Fruit fly (Drosophila melanogaster): ENCODE measurements around the gene Herp.

The Herp gene

DNA sequence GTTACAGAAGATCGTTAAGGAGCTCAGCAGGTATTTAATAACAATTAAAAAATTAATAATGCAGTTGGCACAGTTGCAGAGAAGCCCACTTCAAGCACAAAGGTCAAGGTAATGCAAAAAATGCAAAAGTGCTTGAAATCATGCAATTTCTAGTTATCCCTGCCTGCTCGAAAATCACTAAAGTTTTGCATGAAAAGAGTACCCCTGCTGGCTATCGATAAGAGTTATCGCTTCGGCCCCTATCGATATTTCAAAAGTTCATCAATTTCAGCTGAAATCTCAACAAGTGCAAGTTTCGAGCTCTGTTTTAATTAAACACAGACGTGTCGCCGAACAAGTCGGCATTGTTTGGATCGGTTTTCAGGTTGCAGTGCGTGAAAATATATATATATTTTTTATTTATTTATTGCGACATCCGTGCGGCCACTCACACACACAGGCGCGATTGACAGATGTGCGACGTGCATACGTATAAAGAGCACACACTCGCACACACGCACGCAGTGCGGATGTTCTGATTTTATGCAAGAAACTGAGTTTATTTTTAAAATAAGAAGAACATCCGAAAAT is 21.5 kb upstream of the Herp start (continued):
- TF ChIP-seq NfI (GFP tag; optimal IDR thresholded peaks at IDR 0.05) (peak; percentile 61), Dp (GFP tag; optimal IDR thresholded peaks at IDR 0.05) (peak; percentile 17), CG15269 (tag; optimal IDR thresholded peaks at IDR 0.05) (peak; percentile 62), croc (GFP tag; conservative IDR thresholded peaks at IDR 0.05) (no peak), bbx (GFP tag; IDR thresholded peaks at IDR 0.05; ENCODE audit: partially characterized antibody) (peak; percentile 85), Med (GFP tag) (peak; percentile 95), wek (GFP tag; optimal IDR thresholded peaks at IDR 0.05) (peak; percentile 98), CG6175 (GFP tag; IDR thresholded peaks at IDR 0.05) (no peak), dpn (GFP tag; optimal IDR thresholded peaks at IDR 0.05) (peak; percentile 62 to 64), CG33213 (GFP tag; optimal IDR thresholded peaks at IDR 0.05) (peak; percentile 38), bigmax (GFP tag; optimal IDR thresholded peaks at IDR 0.05) (peak; percentile 9), CG15696 (tag; optimal IDR thresholded peaks at IDR 0.05) (peak; percentile 40), gcm (GFP tag; optimal IDR thresholded peaks at IDR 0.05) (no peak), stc (GFP tag; IDR thresholded peaks at IDR 0.05) (peak; percentile 48; the same call in 1 of the 2 replicates), CG4854 (GFP tag; optimal IDR thresholded peaks at IDR 0.05) (peak; percentile 28), cas (GFP tag; IDR thresholded peaks at IDR 0.05) (no peak), E2f1 (GFP tag; IDR thresholded peaks at IDR 0.05) (peak; percentile 18; the same call in 1 of the 2 replicates), pita (GFP tag; optimal IDR thresholded peaks at IDR 0.05) (no peak), hth (optimal IDR thresholded peaks at IDR 0.05) (no peak), CG8290 (GFP tag; optimal IDR thresholded peaks at IDR 0.05) (peak; percentile 8), CG8290 (tag; optimal IDR thresholded peaks at IDR 0.05) (no peak), az2 (GFP tag; optimal IDR thresholded peaks at IDR 0.05) (peak; percentile 32), gsb (GFP tag; IDR thresholded peaks at IDR 0.05) (no peak), CG6272 (GFP tag; IDR thresholded peaks at IDR 0.05) (peak; percentile 14; the same call in 1 of the 2 replicates), CG7372 (GFP tag; IDR thresholded peaks at IDR 0.05) (peak; percentile 32; the same call in 1 of the 2 replicates), repo (GFP tag; optimal IDR thresholded peaks at IDR 0.05) (peak; percentile 71), Antp (GFP tag; optimal IDR thresholded peaks at IDR 0.05) (peak; percentile 54), jing (GFP tag; optimal IDR thresholded peaks at IDR 0.05) (no peak), CG18764 (GFP tag; optimal IDR thresholded peaks at IDR 0.05) (no peak), Dip2 (GFP tag; IDR thresholded peaks at IDR 0.05) (no peak), ATbp (GFP tag; optimal IDR thresholded peaks at IDR 0.05) (no peak), CG6791 (GFP tag; IDR thresholded peaks at IDR 0.05; ENCODE audit: partially characterized antibody) (peak; percentile 90), CG12219 (GFP tag; optimal IDR thresholded peaks at IDR 0.05) (peak; percentile 10), bcd (GFP tag; optimal IDR thresholded peaks at IDR 0.05) (peak; percentile 54), CG12299 (tag; optimal IDR thresholded peaks at IDR 0.05) (no peak), chif (GFP tag; optimal IDR thresholded peaks at IDR 0.05) (peak; percentile 1 to 44), pnt (GFP tag; optimal IDR thresholded peaks at IDR 0.05) (no peak), ems (GFP tag; optimal IDR thresholded peaks at IDR 0.05) (peak; percentile 73), fd3F (GFP tag; optimal IDR thresholded peaks at IDR 0.05) (peak; percentile 16), pan (optimal IDR thresholded peaks at IDR 0.05) (no peak), pan (GFP tag; optimal IDR thresholded peaks at IDR 0.05 in 1 of 2, IDR thresholded peaks at IDR 0.05 in 1 of 2) (peak in 1 of 2 experiments; percentile 73), Hr78 (GFP tag; optimal IDR thresholded peaks at IDR 0.05) (no peak), toy (GFP tag; IDR thresholded peaks at IDR 0.05) (0 out of 2 replicates have a peak, but pooled peaks have one; percentile 20), CG2202 (tag; optimal IDR thresholded peaks at IDR 0.05) (no peak), CG32767 (GFP tag; IDR thresholded peaks at IDR 0.05) (peak; percentile 50; the same call in 1 of the 2 replicates), lmd (GFP tag; IDR thresholded peaks at IDR 0.05) (peak; percentile 64), Fer3 (tag; optimal IDR thresholded peaks at IDR 0.05) (peak; percentile 46), disco-r (GFP tag; optimal IDR thresholded peaks at IDR 0.05) (no peak), sr (GFP tag; IDR thresholded peaks at IDR 0.05) (no peak; the same call in 2 of the 3 replicates), CG13296 (GFP tag; optimal IDR thresholded peaks at IDR 0.05) (peak; percentile 51), CG31365 (tag; optimal IDR thresholded peaks at IDR 0.05) (no peak)
